Worm (Caenorhabditis elegans): Measurements from ENCODE around the gene mvb-12.
A peak's percentile ranks its signal among the peaks of the same experiment; 100 is the strongest.

Gene mvb-12

DNA sequence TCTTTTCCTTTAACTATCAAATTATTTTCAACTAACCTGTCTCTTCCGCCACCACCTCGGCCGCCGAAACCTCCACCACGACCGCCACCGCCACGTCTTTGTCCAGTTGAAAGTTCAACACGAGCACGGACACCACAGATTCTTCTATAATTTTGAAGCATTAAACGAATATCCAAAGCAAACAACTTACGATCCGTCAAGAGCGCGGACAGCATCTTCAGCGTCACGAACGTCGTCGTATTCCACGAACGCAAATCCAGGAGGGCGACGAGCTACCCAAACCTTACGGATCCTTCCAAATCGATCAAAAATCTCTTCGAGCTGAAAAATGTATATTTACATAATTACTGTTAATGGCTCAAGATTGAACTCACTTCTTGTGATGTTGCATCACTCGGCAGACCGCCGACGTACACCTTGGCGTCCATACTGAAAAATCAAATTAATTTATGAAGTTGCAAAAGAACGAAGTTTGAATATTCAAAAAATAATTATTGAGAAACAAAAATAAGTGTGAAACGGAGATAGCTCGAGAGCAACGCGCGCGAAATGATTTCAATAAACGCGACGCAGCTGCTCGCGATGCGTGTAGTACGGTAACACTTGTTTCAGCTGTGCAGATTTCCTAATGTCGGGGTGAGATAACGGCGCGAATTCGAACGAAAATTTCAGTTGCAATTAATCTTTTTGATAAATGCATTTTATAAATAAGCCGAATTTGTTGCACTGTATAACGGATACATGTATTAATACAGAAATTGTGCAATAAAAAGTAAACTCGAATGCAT, 39.3 kb upstream of the mvb-12 start, which contains the start of gene rsp-6 (continued):
- TF ChIP-seq madf-10 (tag; optimal IDR thresholded peaks at IDR 0.05) (peak; percentile 88), lin-26 (GFP tag; IDR thresholded peaks at IDR 0.05) (peak; percentile 77), Y53F4B.3 (GFP tag; IDR thresholded peaks at IDR 0.05) (no peak), unc-62 (GFP tag; optimal IDR thresholded peaks at IDR 0.05) (no peak), ceh-100 (GFP tag; IDR thresholded peaks at IDR 0.05) (peak; percentile 61), let-526 (GFP tag; IDR thresholded peaks at IDR 0.05) (0 out of 2 replicates have a peak, but pooled peaks have one; percentile 70), T07F8.4 (tag; optimal IDR thresholded peaks at IDR 0.05) (no peak), lsy-27 (tag; optimal IDR thresholded peaks at IDR 0.05; ENCODE audit: borderline replicate concordance, insufficient read depth) (no peak), ceh-79 (tag; optimal IDR thresholded peaks at IDR 0.05) (no peak), lir-1 (GFP tag; conservative IDR thresholded peaks at IDR 0.05) (no peak), die-1 (tag; optimal IDR thresholded peaks at IDR 0.05) (peak; percentile 53), tlf-1 (GFP tag; optimal IDR thresholded peaks at IDR 0.05) (peak; percentile 88), ekl-4 (GFP tag; IDR thresholded peaks at IDR 0.05) (peak; percentile 85), dox-1 (GFP tag; IDR thresholded peaks at IDR 0.05) (peak; percentile 84)

DNA sequence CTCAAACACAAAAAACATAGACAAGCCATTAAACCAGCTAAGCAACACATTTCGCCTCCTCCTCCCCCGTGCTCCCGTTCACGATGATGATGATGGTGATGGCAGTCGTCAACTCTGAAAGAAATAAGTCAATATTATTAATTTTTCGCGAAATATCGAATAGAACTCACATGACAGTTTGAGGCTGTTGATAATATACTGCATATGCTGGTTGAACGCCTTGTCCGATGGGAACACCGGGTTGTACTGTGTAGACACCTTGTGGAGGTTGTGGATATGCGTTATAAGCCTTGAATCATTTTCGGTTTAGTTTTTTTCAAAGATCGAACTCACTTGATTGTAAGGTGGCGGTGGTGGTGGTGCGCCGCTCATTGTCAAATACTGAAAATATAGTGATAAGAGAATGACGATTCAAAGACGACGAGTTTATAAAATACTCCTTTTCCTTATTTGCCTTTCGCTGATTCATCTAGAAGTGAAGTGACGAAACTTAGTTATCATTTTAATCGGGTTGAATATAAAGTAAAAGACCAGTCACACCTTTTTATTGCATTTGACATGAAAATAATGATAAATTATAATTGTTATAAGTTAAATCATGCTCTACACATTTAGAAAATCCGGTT, 38.4 kb upstream of the mvb-12 start, which contains the start of gene C33H5.13:
C33H5.13 (minus strand) TSS at position 443 of the 626 bp plus-strand sequence.
- TF ChIP-seq rpc-1 (optimal IDR thresholded peaks at IDR 0.05) (no peak), rpc-1 (tag; optimal IDR thresholded peaks at IDR 0.05) (no peak), ZK185.1 (tag; optimal IDR thresholded peaks at IDR 0.05; ENCODE audit: poor library complexity, severe bottlenecking) (peak; percentile 12), unc-62 (GFP tag; optimal IDR thresholded peaks at IDR 0.05) (no peak), nhr-80 (tag; optimal IDR thresholded peaks at IDR 0.05) (peak; percentile 66), Y56A3A.18 (GFP tag; IDR thresholded peaks at IDR 0.05) (no peak), nhr-27 (tag; optimal IDR thresholded peaks at IDR 0.05) (no peak), cebp-1 (GFP tag; IDR thresholded peaks at IDR 0.05) (no peak), cebp-1 (tag; optimal IDR thresholded peaks at IDR 0.05) (peak; percentile 28), Y53G8AR.9 (GFP tag; conservative IDR thresholded peaks at IDR 0.05) (0 out of 2 replicates have a peak, but pooled peaks have one; percentile 60), ztf-25 (GFP tag; IDR thresholded peaks at IDR 0.05) (no peak), aptf-2 (GFP tag; conservative IDR thresholded peaks at IDR 0.05) (no peak)

DNA sequence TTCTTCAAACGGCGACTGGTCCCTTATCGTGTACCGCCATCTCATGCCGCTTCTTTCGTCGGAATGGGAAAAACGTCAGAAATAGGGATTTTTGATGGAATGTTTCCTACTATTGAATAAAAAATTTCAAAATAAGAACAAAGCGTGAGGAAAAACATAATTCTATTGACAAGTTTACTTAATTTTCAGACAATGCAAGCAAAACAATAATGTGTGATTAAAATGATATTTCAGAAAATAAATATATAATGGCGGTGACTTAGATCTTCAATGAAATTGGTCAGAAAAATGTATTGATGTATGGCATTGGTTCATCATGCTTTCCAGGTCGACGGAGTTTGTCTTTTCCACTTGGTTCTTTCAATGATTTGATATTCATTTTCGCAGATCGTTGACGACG, 35.6 kb upstream of the mvb-12 start, which contains the start of gene ntp-1:
ntp-1 (minus strand) TSS at position 101 of the 400 bp plus-strand sequence.
- no peak for TF ChIP-seq lin-54 (GFP tag; optimal IDR thresholded peaks at IDR 0.05)
- no peak for TF ChIP-seq nhr-90 (tag; optimal IDR thresholded peaks at IDR 0.05)
- no peak for TF ChIP-seq K12H6.12 (tag; optimal IDR thresholded peaks at IDR 0.05)
- no peak for TF ChIP-seq Y53F4B.3 (GFP tag; IDR thresholded peaks at IDR 0.05)
- TF ChIP-seq C06A6.2 (GFP tag; conservative IDR thresholded peaks at IDR 0.05): no peak
- no peak for TF ChIP-seq aptf-2 (GFP tag; conservative IDR thresholded peaks at IDR 0.05)
- TF ChIP-seq F37B4.10 (GFP tag; IDR thresholded peaks at IDR 0.05): no peak
- no peak for TF ChIP-seq hmg-1.2 (GFP tag; IDR thresholded peaks at IDR 0.05)
- TF ChIP-seq ceh-58 (GFP tag; IDR thresholded peaks at IDR 0.05): no peak
- no peak for TF ChIP-seq T07F8.4 (tag; optimal IDR thresholded peaks at IDR 0.05)
- TF ChIP-seq nhr-27 (tag; optimal IDR thresholded peaks at IDR 0.05): no peak
- TF ChIP-seq efl-1 (GFP tag; optimal IDR thresholded peaks at IDR 0.05): no peak
- TF ChIP-seq Y53G8AR.9 (GFP tag; conservative IDR thresholded peaks at IDR 0.05): no peak
- TF ChIP-seq xnd-1 (tag; optimal IDR thresholded peaks at IDR 0.05): no peak
- no peak for TF ChIP-seq egl-44 (GFP tag; IDR thresholded peaks at IDR 0.05)
- TF ChIP-seq mes-4 (tag; optimal IDR thresholded peaks at IDR 0.05): no peak
- TF ChIP-seq rcor-1 (GFP tag; IDR thresholded peaks at IDR 0.05): no peak

Data from whole organism, young adult.